Fruit fly (Drosophila melanogaster): ENCODE results near the gene Cad86C.

The Cad86C gene

dm6 chr3R:10886462-10887315 is 59.8 kb downstream of the Cad86C start (continued):
- peak; percentile 92 for TF ChIP-seq CG7839 (tag; optimal IDR thresholded peaks at IDR 0.05)
- TF ChIP-seq Lpt (GFP tag; optimal IDR thresholded peaks at IDR 0.05), result no peak
- TF ChIP-seq CG1647 (GFP tag; optimal IDR thresholded peaks at IDR 0.05), result peak; percentile 72
- TF ChIP-seq lov (optimal IDR thresholded peaks at IDR 0.05), result no peak
- peak; percentile 67; the same call in 1 of the 3 replicates for TF ChIP-seq lov (GFP tag; IDR thresholded peaks at IDR 0.05)
- TF ChIP-seq dysf (GFP tag; IDR thresholded peaks at IDR 0.05), result peak; percentile 93
- peak; percentile 88 for TF ChIP-seq CG4424 (GFP tag; optimal IDR thresholded peaks at IDR 0.05)
- TF ChIP-seq PHDP (tag; optimal IDR thresholded peaks at IDR 0.05), result peak; percentile 95
- peak; percentile 82 for TF ChIP-seq CG6272 (GFP tag; IDR thresholded peaks at IDR 0.05)
- peak; percentile 75 for TF ChIP-seq D19A (tag; optimal IDR thresholded peaks at IDR 0.05)
- TF ChIP-seq lmd (GFP tag; IDR thresholded peaks at IDR 0.05), result peak; percentile 91
- peak; percentile 95 for TF ChIP-seq CG10543 (GFP tag; optimal IDR thresholded peaks at IDR 0.05)
- peak; percentile 78 to 89 for TF ChIP-seq dpn (GFP tag; optimal IDR thresholded peaks at IDR 0.05)
- peak; percentile 94 for TF ChIP-seq CG12391 (tag; optimal IDR thresholded peaks at IDR 0.05)
- TF ChIP-seq CG34422 (GFP tag; IDR thresholded peaks at IDR 0.05), result peak; percentile 80
- peak; percentile 51; the same call in 1 of the 2 replicates for TF ChIP-seq Gsc (GFP tag; IDR thresholded peaks at IDR 0.05)
- TF ChIP-seq CG12942 (GFP tag; optimal IDR thresholded peaks at IDR 0.05), result peak; percentile 69
- peak; percentile 90 for TF ChIP-seq ranshi (GFP tag; IDR thresholded peaks at IDR 0.05)
- no peak for TF ChIP-seq zen2 (GFP tag; IDR thresholded peaks at IDR 0.05; ENCODE audit: partially characterized antibody)
- no peak for TF ChIP-seq dan (GFP tag; IDR thresholded peaks at IDR 0.05)
- TF ChIP-seq emc (GFP tag; optimal IDR thresholded peaks at IDR 0.05), result peak; percentile 53
- peak; percentile 85 for TF ChIP-seq tio (GFP tag; optimal IDR thresholded peaks at IDR 0.05)
- TF ChIP-seq Nf-YC (tag; optimal IDR thresholded peaks at IDR 0.05), result peak; percentile 80
- peak; percentile 50; the same call in 1 of the 2 replicates for TF ChIP-seq dimm (GFP tag; IDR thresholded peaks at IDR 0.05)
- TF ChIP-seq h (optimal IDR thresholded peaks at IDR 0.05), result no peak
- peak; percentile 56 for TF ChIP-seq zen (tag; optimal IDR thresholded peaks at IDR 0.05)
- TF ChIP-seq CG7745 (tag; optimal IDR thresholded peaks at IDR 0.05), result no peak
- TF ChIP-seq CG13894 (tag; optimal IDR thresholded peaks at IDR 0.05), result peak; percentile 94
- peak; percentile 25 for TF ChIP-seq ab (GFP tag; optimal IDR thresholded peaks at IDR 0.05)
- peak; percentile 58 for TF ChIP-seq Myb (GFP tag; optimal IDR thresholded peaks at IDR 0.05)
- TF ChIP-seq GATAe (GFP tag; conservative IDR thresholded peaks at IDR 0.05), result peak; percentile 69
- peak; percentile 87 for TF ChIP-seq CG17385 (GFP tag; optimal IDR thresholded peaks at IDR 0.05)
- TF ChIP-seq Hmx (GFP tag; optimal IDR thresholded peaks at IDR 0.05), result peak; percentile 84
- TF ChIP-seq hkb (optimal IDR thresholded peaks at IDR 0.05), result no peak
- TF ChIP-seq hkb (GFP tag; IDR thresholded peaks at IDR 0.05), result peak; percentile 91
- peak; percentile 13 for TF ChIP-seq CG17802 (tag; optimal IDR thresholded peaks at IDR 0.05)
- TF ChIP-seq CG12071 (GFP tag; optimal IDR thresholded peaks at IDR 0.05), result peak; percentile 66
- peak; percentile 91 for TF ChIP-seq sqz (GFP tag; optimal IDR thresholded peaks at IDR 0.05)
- TF ChIP-seq CG31224 (GFP tag; IDR thresholded peaks at IDR 0.05), result peak; percentile 84
- TF ChIP-seq Taf1 (GFP tag; IDR thresholded peaks at IDR 0.05), result peak; percentile 88
- TF ChIP-seq Gug (GFP tag; IDR thresholded peaks at IDR 0.05), result peak; percentile 42; the same call in 3 of the 4 replicates
- peak; percentile 36 for TF ChIP-seq CG4617 (GFP tag; optimal IDR thresholded peaks at IDR 0.05; ENCODE audit: borderline replicate concordance)
- peak; percentile 63 for TF ChIP-seq Lhr (GFP tag; optimal IDR thresholded peaks at IDR 0.05)
- TF ChIP-seq CG7786 (GFP tag; optimal IDR thresholded peaks at IDR 0.05), result peak; percentile 89
- no peak for TF ChIP-seq toy (GFP tag; IDR thresholded peaks at IDR 0.05)
- TF ChIP-seq CG13123 (GFP tag; optimal IDR thresholded peaks at IDR 0.05), result peak; percentile 45
- TF ChIP-seq CG11695 (GFP tag; IDR thresholded peaks at IDR 0.05), result peak; percentile 85
- peak; percentile 88 for TF ChIP-seq sug (tag; optimal IDR thresholded peaks at IDR 0.05)
- TF ChIP-seq CG33557 (GFP tag; optimal IDR thresholded peaks at IDR 0.05), result peak; percentile 84
- TF ChIP-seq Sry-β (GFP tag; optimal IDR thresholded peaks at IDR 0.05), result peak; percentile 16
